Fruit fly (Drosophila melanogaster) whole organism, embryonic: ENCODE measurements around the gene Gale.

ENCODE experiments used
- CG7839 ChIP-seq: fragments of 200-800 bp; sonication (Bioruptor generic); optimal IDR thresholded peaks from 3 replicates; lab custom pipeline; 2018; ENCODE audit warnings: missing biosample characterization, mild to moderate bottlenecking, missing genetic modification characterization, moderate library complexity
- CG9609 ChIP-seq: fragments of 200-800 bp; sonication (Bioruptor generic); optimal IDR thresholded peaks from 3 replicates; lab custom pipeline; 2016; ENCODE audit warnings: missing biosample characterization, missing genetic modification characterization
- fd96Cb ChIP-seq: fragments of 200-800 bp; sonication (Bioruptor generic); optimal IDR thresholded peaks from 2 replicates; lab custom pipeline; 2018; ENCODE audit warnings: missing biosample characterization, mild to moderate bottlenecking, missing genetic modification characterization, moderate library complexity
- grau ChIP-seq: fragments of 200-800 bp; optimal IDR thresholded peaks from 3 replicates; lab custom pipeline; 2019; ENCODE audit warnings: missing biosample characterization, mild to moderate bottlenecking, missing genetic modification characterization, moderate library complexity

DNA sequence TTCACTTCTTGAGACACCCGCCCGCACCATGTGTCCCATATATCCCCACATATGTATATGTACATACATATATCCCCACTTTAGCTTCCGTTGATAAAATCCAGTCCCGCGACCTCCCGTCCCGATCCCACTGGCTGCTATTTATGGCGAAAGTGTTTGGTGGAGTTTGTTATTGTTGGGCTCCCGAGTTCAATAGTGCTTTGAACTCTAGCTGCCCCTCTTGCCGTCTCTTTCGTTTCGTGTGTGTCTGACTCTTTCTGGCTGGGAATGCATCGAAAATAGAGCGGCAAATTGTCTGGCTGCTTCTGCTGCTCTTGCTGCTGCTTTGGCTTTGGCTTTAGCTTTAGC is 13.4 kb upstream of the Gale start:
- no peak for TF ChIP-seq fd96Cb (tag; lab: Kevin White, UChicago)
- TF ChIP-seq CG7839 (tag; lab: Kevin White, UChicago): no peak
- TF ChIP-seq grau (tag; lab: Kevin White, UChicago): no peak
- no peak for TF ChIP-seq CG9609 (GFP tag; lab: Kevin White, UChicago)
